Worm (Caenorhabditis elegans): ENCODE results near the gene R03E9.2.

DNA sequence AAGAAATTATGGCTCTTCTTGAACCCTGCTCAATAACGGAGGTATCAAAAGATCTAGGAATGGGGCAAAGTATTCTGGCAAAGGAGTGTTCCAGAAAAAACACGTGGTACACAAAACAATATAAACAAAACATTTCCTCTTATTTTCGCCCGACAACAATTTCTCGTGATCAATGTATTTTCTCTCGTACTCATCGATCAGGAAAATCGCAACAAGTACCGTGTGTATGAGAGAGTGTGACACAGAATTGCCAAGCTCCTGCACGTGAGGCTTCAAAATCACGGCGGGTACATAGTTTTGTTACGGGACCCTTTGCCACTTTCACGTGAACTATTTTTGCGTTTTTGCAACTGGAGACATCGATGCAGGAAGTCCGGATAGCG is 7.9 kb upstream of the R03E9.2 start:
- TF ChIP-seq flt-1 (GFP tag; IDR thresholded peaks at IDR 0.05): no peak
- TF ChIP-seq T22C8.4 (GFP tag; IDR thresholded peaks at IDR 0.05): no peak
- TF ChIP-seq ztf-23 (GFP tag; IDR thresholded peaks at IDR 0.05): no peak
